Worm (Caenorhabditis elegans) whole organism, L1 larva: ENCODE measurements around the gene arrd-5.

Experiments
- aha-1 ChIP-seq: fragments of 150-350 bp; optimal IDR thresholded peaks from 2 replicates; lab custom pipeline; 2014; ENCODE audit warnings: missing biosample characterization, missing genetic modification characterization
- blmp-1 ChIP-seq: fragments of 150-350 bp; optimal IDR thresholded peaks from 2 replicates; lab custom pipeline; 2014; ENCODE audit warnings: missing biosample characterization, missing genetic modification characterization
- ceh-63 ChIP-seq: fragments of 200-800 bp; sonication (Bioruptor generic); optimal IDR thresholded peaks from 2 replicates; lab custom pipeline; 2018; ENCODE audit warnings: mild to moderate bottlenecking, missing genetic modification characterization, missing compliant biosample characterization
- ceh-8 ChIP-seq: fragments of 200-800 bp; sonication (Bioruptor generic); optimal IDR thresholded peaks from 2 replicates; lab custom pipeline; 2018; ENCODE audit warnings: mild to moderate bottlenecking, missing genetic modification characterization, moderate library complexity, missing compliant biosample characterization
- ces-1 ChIP-seq: fragments of 150-350 bp; optimal IDR thresholded peaks from 2 replicates; lab custom pipeline; 2014; ENCODE audit warnings: missing biosample characterization, missing genetic modification reagents, missing genetic modification characterization
- efl-1 ChIP-seq, 4 experiments: fragments of 150-350 bp; optimal IDR thresholded peaks in 3 of 4; peaks in 1 of 4; 1 replicate in 1 of 4; 2 replicates in 3 of 4; lab custom pipeline; 2014; ENCODE audit warnings: missing biosample characterization in 2 of 4, missing genetic modification characterization in 2 of 4, missing genetic modification reagents in 2 of 4
- efl-3 ChIP-seq: fragments of 200-800 bp; sonication (Bioruptor generic); optimal IDR thresholded peaks from 2 replicates; lab custom pipeline; 2018; ENCODE audit warnings: mild to moderate bottlenecking, missing genetic modification characterization, missing compliant biosample characterization
- egl-13 ChIP-seq: sonication (generic microtip); optimal IDR thresholded peaks from 2 replicates; lab custom pipeline; 2016; ENCODE audit warnings: missing genotype, missing genetic modification reagents, missing genetic modification characterization, missing compliant biosample characterization
- egl-27 ChIP-seq, 2 experiments: fragments of 150-350 bp in 1 of 2; sonication (generic microtip); optimal IDR thresholded peaks; 3 replicates each; lab custom pipeline; 2017 to 2018; ENCODE audit warnings: missing biosample characterization in 2 of 2, missing genetic modification characterization in 2 of 2, missing genetic modification reagents in 2 of 2
- elt-3 ChIP-seq, 6 experiments: fragments of 150-350 bp in 1 of 6; sonication (generic microtip); optimal IDR thresholded peaks; 2 replicates each; lab custom pipeline; 2017 to 2018; ENCODE audit warnings: missing biosample characterization in 6 of 6, missing genetic modification characterization in 6 of 6, inconsistent platforms in 1 of 6
- ets-5 ChIP-seq: fragments of 200-800 bp; sonication (Bioruptor generic); IDR thresholded peaks from 2 replicates; pipeline ENCODE4 v1.3.6; 2022; ENCODE audit warnings: missing genetic modification characterization, missing compliant biosample characterization
- fkh-10 ChIP-seq: sonication (generic microtip); optimal IDR thresholded peaks from 2 replicates; lab custom pipeline; 2017; ENCODE audit warnings: missing biosample characterization, missing genetic modification reagents, missing genetic modification characterization
- fkh-8 ChIP-seq: sonication (generic microtip); optimal IDR thresholded peaks from 2 replicates; lab custom pipeline; 2016; ENCODE audit warnings: mild to moderate bottlenecking, missing genetic modification characterization, missing compliant biosample characterization
- grh-1 ChIP-seq: fragments of 200-800 bp; sonication (Bioruptor generic); IDR thresholded peaks from 2 replicates; pipeline ENCODE4 v1.3.6; 2022; ENCODE audit warnings: missing genetic modification reagents, missing genetic modification characterization, missing compliant biosample characterization
- hlh-17 ChIP-seq: fragments of 200-800 bp; sonication (Bioruptor generic); optimal IDR thresholded peaks from 2 replicates; lab custom pipeline; 2018; ENCODE audit warnings: missing genetic modification characterization, mild to moderate bottlenecking, missing compliant biosample characterization, moderate library complexity, borderline replicate concordance
- irx-1 ChIP-seq: sonication (generic microtip); optimal IDR thresholded peaks from 2 replicates; lab custom pipeline; 2016; ENCODE audit warnings: missing genetic modification characterization, missing compliant biosample characterization
- isw-1 ChIP-seq: fragments of 200-800 bp; sonication (Bioruptor generic); IDR thresholded peaks from 2 replicates; pipeline ENCODE4 v1.3.6; 2022; ENCODE audit warnings: missing genetic modification characterization, missing compliant biosample characterization
- jun-1 ChIP-seq: fragments of 150-350 bp; optimal IDR thresholded peaks from 2 replicates; lab custom pipeline; 2014; ENCODE audit warnings: missing biosample characterization, missing genetic modification reagents, missing genetic modification characterization
- lin-14 ChIP-seq: fragments of 200-800 bp; sonication (Bioruptor generic); optimal IDR thresholded peaks from 2 replicates; lab custom pipeline; 2018; ENCODE audit warnings: mild to moderate bottlenecking, missing genetic modification characterization, moderate library complexity, missing compliant biosample characterization
- lir-3 ChIP-seq: sonication (generic microtip); optimal IDR thresholded peaks from 2 replicates; lab custom pipeline; 2016; ENCODE audit warnings: mild to moderate bottlenecking, missing genetic modification characterization, moderate library complexity, missing compliant biosample characterization; ENCODE audit not compliant: poor library complexity
- mef-2 ChIP-seq: fragments of 150-350 bp; optimal IDR thresholded peaks from 2 replicates; lab custom pipeline; 2014; ENCODE audit warnings: missing biosample characterization, missing genetic modification characterization
- mep-1 ChIP-seq: fragments of 150-350 bp; optimal IDR thresholded peaks from 2 replicates; lab custom pipeline; 2014; ENCODE audit warnings: missing biosample characterization, missing genetic modification characterization
- nhr-20 ChIP-seq: sonication (generic microtip); optimal IDR thresholded peaks from 2 replicates; lab custom pipeline; 2016; ENCODE audit warnings: mild to moderate bottlenecking, missing genetic modification characterization, missing compliant biosample characterization
- nhr-237 ChIP-seq: fragments of 150-350 bp; optimal IDR thresholded peaks from 2 replicates; lab custom pipeline; 2014; ENCODE audit warnings: missing biosample characterization, missing genetic modification characterization
- nhr-28 ChIP-seq: fragments of 150-350 bp; optimal IDR thresholded peaks from 2 replicates; lab custom pipeline; 2014; ENCODE audit warnings: missing biosample characterization, missing genetic modification characterization
- nhr-71 ChIP-seq: sonication (generic microtip); optimal IDR thresholded peaks from 2 replicates; lab custom pipeline; 2016; ENCODE audit warnings: mild to moderate bottlenecking, missing genetic modification characterization, moderate library complexity, missing compliant biosample characterization
- nhr-76 ChIP-seq: sonication (generic microtip); optimal IDR thresholded peaks from 2 replicates; lab custom pipeline; 2017; ENCODE audit warnings: missing biosample characterization, missing genetic modification characterization
- nhr-84 ChIP-seq: sonication (generic microtip); optimal IDR thresholded peaks from 2 replicates; lab custom pipeline; 2017; ENCODE audit warnings: missing biosample characterization, missing genetic modification characterization
- nhr-85 ChIP-seq: sonication (generic microtip); peaks from one replicate; lab custom pipeline; 2016; ENCODE audit warnings: missing genetic modification characterization, inconsistent platforms, missing compliant biosample characterization
- nhr-90 ChIP-seq: sonication (generic microtip); optimal IDR thresholded peaks from 2 replicates; lab custom pipeline; 2016; ENCODE audit warnings: mild to moderate bottlenecking, missing genetic modification characterization, missing compliant biosample characterization; ENCODE audit not compliant: poor library complexity
- pag-3 ChIP-seq: sonication (generic microtip); optimal IDR thresholded peaks from 2 replicates; lab custom pipeline; 2017; ENCODE audit warnings: missing genetic modification characterization, mild to moderate bottlenecking, missing compliant biosample characterization, antibody characterized with exemption, borderline replicate concordance; ENCODE audit not compliant: insufficient read depth
- skn-1 ChIP-seq: fragments of 150-350 bp; optimal IDR thresholded peaks from 2 replicates; lab custom pipeline; 2014; ENCODE audit warnings: missing biosample characterization, missing genetic modification characterization
- snpc-4 ChIP-seq: fragments of 150-350 bp; optimal IDR thresholded peaks from 2 replicates; lab custom pipeline; 2014; ENCODE audit warnings: missing biosample characterization, missing genetic modification characterization
- sptf-1 ChIP-seq: fragments of 150-350 bp; optimal IDR thresholded peaks from 2 replicates; lab custom pipeline; 2014; ENCODE audit warnings: missing biosample characterization, missing genetic modification characterization
- sup-37 ChIP-seq: fragments of 200-800 bp; sonication (Bioruptor generic); optimal IDR thresholded peaks from 2 replicates; lab custom pipeline; 2018; ENCODE audit warnings: mild to moderate bottlenecking, missing genetic modification characterization, missing compliant biosample characterization
- swsn-7 ChIP-seq: sonication (generic microtip); optimal IDR thresholded peaks from 2 replicates; lab custom pipeline; 2016; ENCODE audit warnings: missing genetic modification characterization, missing compliant biosample characterization
- tlp-1 ChIP-seq: fragments of 150-350 bp; optimal IDR thresholded peaks from 2 replicates; lab custom pipeline; 2014; ENCODE audit warnings: missing biosample characterization, missing genetic modification characterization
- unc-130 ChIP-seq: fragments of 150-350 bp; optimal IDR thresholded peaks from 2 replicates; lab custom pipeline; 2017; ENCODE audit warnings: missing biosample characterization, missing genetic modification characterization, inconsistent platforms
- unc-30 ChIP-seq: sonication (generic microtip); optimal IDR thresholded peaks from 2 replicates; lab custom pipeline; 2017; ENCODE audit warnings: missing biosample characterization, missing genetic modification characterization
- unc-62 ChIP-seq: fragments of 150-350 bp; optimal IDR thresholded peaks from 2 replicates; lab custom pipeline; 2014; ENCODE audit warnings: missing biosample characterization, missing genetic modification reagents, missing genetic modification characterization
- unc-86 ChIP-seq: sonication (generic microtip); optimal IDR thresholded peaks from 2 replicates; lab custom pipeline; 2016; ENCODE audit warnings: missing genetic modification characterization, missing compliant biosample characterization
- vab-15 ChIP-seq: sonication (generic microtip); optimal IDR thresholded peaks from 2 replicates; lab custom pipeline; 2017; ENCODE audit warnings: missing genotype, mild to moderate bottlenecking, missing genetic modification characterization, missing compliant biosample characterization
- ztf-4 ChIP-seq: fragments of 150-350 bp; optimal IDR thresholded peaks from 2 replicates; lab custom pipeline; 2014; ENCODE audit warnings: missing biosample characterization, missing genetic modification characterization

arrd-5 gene

DNA sequence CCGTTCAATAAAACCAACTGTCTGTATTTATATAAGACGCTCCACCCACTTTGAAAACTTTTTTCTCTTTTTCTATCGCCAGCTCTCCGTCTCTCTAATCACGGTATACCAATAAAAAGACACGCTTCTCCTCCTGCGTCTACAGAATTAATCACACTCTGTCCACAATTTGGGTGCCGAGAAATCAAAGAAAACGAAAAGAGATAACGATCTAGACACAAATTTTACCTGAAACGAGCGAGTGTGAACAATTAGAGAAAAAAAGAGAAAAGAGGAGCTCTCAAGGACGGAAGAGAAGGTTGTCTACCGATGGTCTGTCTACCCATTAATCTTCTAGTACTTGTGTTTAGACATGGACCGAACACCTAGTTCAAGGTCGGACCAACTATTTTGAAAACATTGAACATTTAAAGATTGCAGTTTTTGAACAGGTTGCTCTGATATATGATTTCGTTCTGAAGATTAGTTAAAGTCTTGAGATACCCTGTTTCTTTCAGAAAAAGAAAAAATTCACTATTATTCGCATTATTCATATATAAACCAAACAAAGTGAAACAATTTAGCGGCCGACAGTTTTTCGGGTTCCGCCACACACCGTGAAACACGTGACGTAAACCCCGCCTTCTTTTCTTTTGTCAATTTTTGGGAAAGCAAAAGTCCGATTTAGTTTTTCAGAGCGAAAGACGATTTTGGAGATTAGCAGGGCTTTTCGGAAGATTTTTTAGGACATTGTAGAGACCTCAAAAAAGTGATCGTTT, 47.4 kb upstream of the arrd-5 start, which contains the start of gene cyp-13A2 (continued):
- TF ChIP-seq nhr-20 (tag; lab: Kevin White, UChicago) (peak; percentile 88), vab-15 (no peak), ces-1 (GFP tag; lab: Kevin White, UChicago) (no peak), ceh-63 (GFP tag; lab: Kevin White, UChicago) (no peak), fkh-10 (GFP tag; lab: Kevin White, UChicago) (no peak), unc-30 (no peak), elt-3 (tag; optimal IDR thresholded peaks at IDR 0.05; lab: Kevin White, UChicago) (peak in 2 of 6 experiments; percentile 32 to 72), lir-3 (tag; lab: Kevin White, UChicago) (no peak), blmp-1 (tag; lab: Kevin White, UChicago) (peak; percentile 76), nhr-85 (tag; lab: Kevin White, UChicago) (peak; percentile 99), jun-1 (no peak), isw-1 (no peak), nhr-84 (tag; lab: Kevin White, UChicago) (no peak), ceh-8 (GFP tag; lab: Kevin White, UChicago) (no peak), fkh-8 (tag; lab: Kevin White, UChicago) (no peak), hlh-17 (GFP tag; lab: Kevin White, UChicago) (no peak), sptf-1 (no peak), nhr-90 (tag; lab: Kevin White, UChicago) (peak; percentile 66), egl-13 (tag; lab: Kevin White, UChicago) (no peak), lin-14 (GFP tag; lab: Kevin White, UChicago) (peak; percentile 94), swsn-7 (tag; lab: Kevin White, UChicago) (no peak), grh-1 (0 out of 2 replicates have a peak, but pooled peaks have one; percentile 45), mep-1 (tag; lab: Kevin White, UChicago) (peak; percentile 45), nhr-76 (tag; lab: Kevin White, UChicago) (no peak), unc-62 (no peak), aha-1 (tag; lab: Kevin White, UChicago) (no peak), nhr-237 (tag; lab: Kevin White, UChicago) (no peak), nhr-28 (tag; lab: Kevin White, UChicago) (no peak), tlp-1 (tag; lab: Kevin White, UChicago) (peak; percentile 61), skn-1 (no peak), unc-86 (tag; lab: Kevin White, UChicago) (no peak), snpc-4 (tag; lab: Kevin White, UChicago) (peak; percentile 98), nhr-71 (tag; lab: Kevin White, UChicago) (peak; percentile 82), sup-37 (GFP tag; lab: Kevin White, UChicago) (no peak), ets-5 (no peak), egl-27 (tag; optimal IDR thresholded peaks at IDR 0.05; lab: Kevin White, UChicago) (peak; percentile 27 to 59), efl-3 (GFP tag; lab: Kevin White, UChicago) (no peak), mef-2 (tag; lab: Kevin White, UChicago) (no peak), irx-1 (peak; percentile 23), efl-1 (optimal IDR thresholded peaks at IDR 0.05; lab: Kevin White, UChicago) (peak; percentile 32 to 52), efl-1 (GFP tag; optimal IDR thresholded peaks at IDR 0.05 in 1 of 2; lab: Kevin White, UChicago) (peak in 1 of 2 experiments; percentile 90), unc-130 (tag; lab: Kevin White, UChicago) (no peak), pag-3 (no peak), ztf-4 (tag; lab: Kevin White, UChicago) (no peak)
